Fruit fly (Drosophila melanogaster): ENCODE results near the gene t-Grip84.

t-Grip84 gene

dm6 chr3L:7539736-7540135, 51.1 kb downstream of the t-Grip84 start, which contains the start of gene CG16998:
TSS of gene CG16998 (minus strand) at chr3L:7539836.
- TF ChIP-seq CG8478 (optimal IDR thresholded peaks at IDR 0.05): no peak
- TF ChIP-seq CTCF (optimal IDR thresholded peaks at IDR 0.05): no peak
